Fruit fly (Drosophila melanogaster): ENCODE data around the gene PIG-P.

Gene PIG-P

DNA sequence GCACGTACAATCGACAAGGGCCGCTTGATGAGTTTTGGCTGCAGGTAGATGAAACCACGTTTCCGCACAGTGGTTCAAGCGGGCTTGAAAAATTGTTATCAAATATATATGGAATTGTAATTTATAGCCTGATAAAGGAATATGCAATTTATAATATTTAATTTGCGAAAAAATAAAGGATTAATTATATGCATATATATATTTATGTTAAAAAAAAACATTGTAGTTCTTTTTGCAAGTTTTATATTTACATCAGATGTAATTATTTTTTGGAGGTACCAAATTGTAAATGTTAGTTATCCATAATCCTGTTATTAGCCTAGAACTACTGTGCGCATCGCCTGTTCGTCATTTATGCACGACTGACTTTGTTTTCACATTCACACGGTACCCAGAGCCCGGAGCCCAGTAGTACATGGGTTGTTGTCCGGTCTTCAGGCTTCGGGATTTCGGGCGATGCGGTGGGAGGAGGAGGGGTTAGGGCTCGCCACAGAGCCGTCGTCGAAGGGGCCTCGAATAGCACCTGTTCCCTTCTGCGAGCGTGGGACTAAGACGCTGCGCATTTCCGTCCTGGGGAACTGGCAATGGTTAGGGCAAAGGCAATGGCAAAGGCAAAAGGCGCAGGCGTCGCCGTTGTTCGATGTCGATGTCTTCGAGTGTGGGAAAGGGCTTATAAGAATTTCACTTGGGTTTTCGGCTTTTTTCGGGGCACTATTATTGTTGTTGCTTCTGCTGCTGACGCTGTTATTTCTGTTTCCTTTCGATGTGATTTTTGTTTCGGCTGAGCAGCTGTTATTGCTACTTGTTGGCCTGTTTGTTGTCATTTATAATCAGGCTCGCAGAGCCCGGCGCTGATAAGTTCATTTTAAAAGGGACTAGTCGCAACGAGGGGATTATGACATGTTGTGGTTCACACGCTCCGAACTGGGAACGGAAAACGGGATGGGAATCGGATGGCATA lies 40.0 kb downstream of the PIG-P start (continued):
- TF ChIP-seq CG31224 (GFP tag; IDR thresholded peaks at IDR 0.05), result no peak
- peak; percentile 20 for TF ChIP-seq Elba2 (GFP tag; optimal IDR thresholded peaks at IDR 0.05)
- peak; percentile 67 for TF ChIP-seq CG17385 (GFP tag; optimal IDR thresholded peaks at IDR 0.05)
- TF ChIP-seq CG6254 (GFP tag; optimal IDR thresholded peaks at IDR 0.05), result peak; percentile 83
- TF ChIP-seq twi (tag; optimal IDR thresholded peaks at IDR 0.05), result peak; percentile 82
- peak; percentile 47 for TF ChIP-seq CG12942 (GFP tag; optimal IDR thresholded peaks at IDR 0.05)
- no peak for TF ChIP-seq Oaz (GFP tag; IDR thresholded peaks at IDR 0.05)
- no peak for TF ChIP-seq prd (optimal IDR thresholded peaks at IDR 0.05)
- TF ChIP-seq prd (GFP tag; IDR thresholded peaks at IDR 0.05), result peak; percentile 85
- TF ChIP-seq Ravus (GFP tag; IDR thresholded peaks at IDR 0.05), result no peak
- TF ChIP-seq CG7745 (tag; optimal IDR thresholded peaks at IDR 0.05), result peak; percentile 52
- peak; percentile 47 for TF ChIP-seq CG8281 (tag; optimal IDR thresholded peaks at IDR 0.05)
- TF ChIP-seq bab2 (GFP tag; optimal IDR thresholded peaks at IDR 0.05), result peak; percentile 16
- TF ChIP-seq Hand (GFP tag; optimal IDR thresholded peaks at IDR 0.05), result no peak
- peak; percentile 17 for TF ChIP-seq CG3065 (GFP tag; optimal IDR thresholded peaks at IDR 0.05)
- peak; percentile 37; the same call in 1 of the 2 replicates for TF ChIP-seq danr (GFP tag; IDR thresholded peaks at IDR 0.05)
- peak; percentile 72 for TF ChIP-seq row (GFP tag; IDR thresholded peaks at IDR 0.05)
- peak in 1 of 2 experiments; percentile 73 for TF ChIP-seq Eip74EF (GFP tag; optimal IDR thresholded peaks at IDR 0.05)
- peak; percentile 90 for TF ChIP-seq CG8388 (GFP tag; optimal IDR thresholded peaks at IDR 0.05)
- TF ChIP-seq sens (GFP tag), result peak; percentile 89
- TF ChIP-seq Ssrp (tag; optimal IDR thresholded peaks at IDR 0.05), result peak; percentile 92
- TF ChIP-seq Blimp-1 (GFP tag; optimal IDR thresholded peaks at IDR 0.05), result peak; percentile 80

- TF ChIP-seq Adf1 (GFP tag; IDR thresholded peaks at IDR 0.05), result peak; percentile 75
- no peak for TF ChIP-seq CG2678 (tag; optimal IDR thresholded peaks at IDR 0.05)
- TF ChIP-seq Ets65A (GFP tag), result peak; percentile 67
- no peak for TF ChIP-seq CG6175 (GFP tag; IDR thresholded peaks at IDR 0.05)
- TF ChIP-seq otp (GFP tag; IDR thresholded peaks at IDR 0.05), result 0 out of 3 replicates have a peak, but pooled peaks have one; percentile 13
- TF ChIP-seq dm (GFP tag; optimal IDR thresholded peaks at IDR 0.05), result no peak
- TF ChIP-seq MTF-1 (GFP tag; optimal IDR thresholded peaks at IDR 0.05; ENCODE audit: borderline replicate concordance), result no peak
- TF ChIP-seq CG7271 (tag; optimal IDR thresholded peaks at IDR 0.05), result no peak
- TF ChIP-seq salm (tag; optimal IDR thresholded peaks at IDR 0.05), result no peak
- no peak for TF ChIP-seq Myb (GFP tag; optimal IDR thresholded peaks at IDR 0.05)
- peak; percentile 83; the same call in 3 of the 4 replicates for TF ChIP-seq chinmo (GFP tag; IDR thresholded peaks at IDR 0.05; ENCODE audit: partially characterized antibody)
- TF ChIP-seq CG10209 (GFP tag; optimal IDR thresholded peaks at IDR 0.05), result no peak
- no peak for TF ChIP-seq btn (GFP tag; optimal IDR thresholded peaks at IDR 0.05)
- TF ChIP-seq Dfd (GFP tag; optimal IDR thresholded peaks at IDR 0.05), result no peak
- no peak for TF ChIP-seq Bteb2 (GFP tag; optimal IDR thresholded peaks at IDR 0.05)
- peak; percentile 37; the same call in 1 of the 3 replicates for TF ChIP-seq Opbp (GFP tag; IDR thresholded peaks at IDR 0.05; ENCODE audit: partially characterized antibody)
- TF ChIP-seq hb (GFP tag; IDR thresholded peaks at IDR 0.05; ENCODE audit: partially characterized antibody), result no peak
- no peak for TF ChIP-seq CG2129 (GFP tag; IDR thresholded peaks at IDR 0.05; ENCODE audit: partially characterized antibody)
- no peak for TF ChIP-seq CG3163 (GFP tag; optimal IDR thresholded peaks at IDR 0.05)
- TF ChIP-seq YL-1 (GFP tag; optimal IDR thresholded peaks at IDR 0.05), result no peak
- TF ChIP-seq crol (GFP tag; IDR thresholded peaks at IDR 0.05), result peak; percentile 68
- no peak for TF ChIP-seq CTCF (GFP tag; optimal IDR thresholded peaks at IDR 0.05)
- TF ChIP-seq Dip2 (GFP tag; IDR thresholded peaks at IDR 0.05), result no peak
- TF ChIP-seq CG42726 (GFP tag; IDR thresholded peaks at IDR 0.05; ENCODE audit: partially characterized antibody), result 0 out of 2 replicates have a peak, but pooled peaks have one; percentile 40
- TF ChIP-seq onecut (GFP tag; IDR thresholded peaks at IDR 0.05), result no peak
- no peak for TF ChIP-seq CG34224 (GFP tag; IDR thresholded peaks at IDR 0.05; ENCODE audit: partially characterized antibody)
- TF ChIP-seq Nf-YC (tag; optimal IDR thresholded peaks at IDR 0.05), result peak; percentile 5
Measured at dm6 chr3R:26017294-26017770, 40.7 kb downstream of the PIG-P start.

Data from whole organism, embryonic.